Fruit fly (Drosophila melanogaster) ovary, adult (tissue): ENCODE results near the gene CG31688.
"Not testable (repeated sequence)": the region's sequence is repeated elsewhere in the genome, so short reads cannot be mapped to it uniquely, and the experiment has no call there.

Source experiments
- CG17801 ChIP-seq: fragments of 200-800 bp; optimal IDR thresholded peaks from 2 replicates; lab custom pipeline; 2019; ENCODE audit warnings: missing biosample characterization, mild to moderate bottlenecking, missing genetic modification characterization, moderate library complexity; ENCODE audit not compliant: partially characterized antibody

Gene CG31688

dm6 chr2L:20428382-20428755 lies 2.4 kb downstream of the CG31688 start:
- TF ChIP-seq CG17801 (GFP tag; lab: Kevin White, UChicago) = no peak

dm6 chr2L:20428756-20429408 lies 2.9 kb downstream of the CG31688 start:
- TF ChIP-seq CG17801 (GFP tag; lab: Kevin White, UChicago) = peak; percentile 68

dm6 chr2L:20429458-20429857 lies 3.5 kb downstream of the CG31688 start:
- TF ChIP-seq CG17801 (GFP tag; lab: Kevin White, UChicago) = no peak

- no peak for TF ChIP-seq CG17801 (GFP tag; lab: Kevin White, UChicago)
Observed at dm6 chr2L:20431210-20431609, 5.2 kb downstream of the CG31688 start.

- TF ChIP-seq CG17801 (GFP tag; lab: Kevin White, UChicago) = no peak
Observed at dm6 chr2L:20434779-20435178, 8.8 kb downstream of the CG31688 start.

- TF ChIP-seq CG17801 (GFP tag; lab: Kevin White, UChicago) = no peak
Observed at dm6 chr2L:20435199-20435598, 9.2 kb downstream of the CG31688 start.

- TF ChIP-seq CG17801 (GFP tag; lab: Kevin White, UChicago) = no peak
Observed at dm6 chr2L:20437873-20438272, 11.9 kb downstream of the CG31688 start.

dm6 chr2L:20438474-20438873 lies 12.5 kb downstream of the CG31688 start:
- TF ChIP-seq CG17801 (GFP tag; lab: Kevin White, UChicago) = no peak

- TF ChIP-seq CG17801 (GFP tag; lab: Kevin White, UChicago) = not testable (repeated sequence)
Observed at dm6 chr2L:20449864-20450263, 23.9 kb downstream of the CG31688 start, which contains the start of the genes CG31683 and CG31687. CG31683 (minus strand) TSS chr2L:20449964. CG31687 (plus strand) TSS chr2L:20450225.

- TF ChIP-seq CG17801 (GFP tag; lab: Kevin White, UChicago) = not testable (repeated sequence)
Observed at dm6 chr2L:20458975-20459374, 33.0 kb downstream of the CG31688 start, which contains the start of the genes CG18858 and Cdc23. CG18858 (minus strand) TSS chr2L:20459075. Cdc23 (plus strand) TSS chr2L:20459342.

- TF ChIP-seq CG17801 (GFP tag; lab: Kevin White, UChicago) = no peak
Observed at dm6 chr2L:20463316-20463856, 37.4 kb downstream of the CG31688 start, which contains the start of gene CG2493. CG2493 (minus strand) TSS chr2L:20463444.

dm6 chr2L:20464385-20464784 lies 38.4 kb downstream of the CG31688 start:
- TF ChIP-seq CG17801 (GFP tag; lab: Kevin White, UChicago) = no peak

- no peak for TF ChIP-seq CG17801 (GFP tag; lab: Kevin White, UChicago)
Observed at dm6 chr2L:20473285-20473684, 47.3 kb downstream of the CG31688 start, which contains the start of gene CG43233. CG43233 (minus strand) TSS chr2L:20473385.

dm6 chr2L:20476718-20477277 lies 50.8 kb downstream of the CG31688 start:
- TF ChIP-seq CG17801 (GFP tag; lab: Kevin White, UChicago) = no peak

- TF ChIP-seq CG17801 (GFP tag; lab: Kevin White, UChicago) = no peak
Observed at dm6 chr2L:20478549-20479238, 52.7 kb downstream of the CG31688 start.
